Fruit fly (Drosophila melanogaster): ENCODE results near the gene CG14712.
A peak's percentile ranks its signal among the peaks of the same experiment; 100 is the strongest.

Gene CG14712

dm6 chr3R:11604654-11605436, 23.7 kb upstream of the CG14712 start (continued):
- TF ChIP-seq Hr78 (GFP tag; optimal IDR thresholded peaks at IDR 0.05), result no peak
- TF ChIP-seq Mrtf (GFP tag; IDR thresholded peaks at IDR 0.05), result no peak
- no peak for TF ChIP-seq HHEX (GFP tag; optimal IDR thresholded peaks at IDR 0.05)
- TF ChIP-seq Oli (tag; optimal IDR thresholded peaks at IDR 0.05), result no peak
- TF ChIP-seq ATbp (GFP tag; optimal IDR thresholded peaks at IDR 0.05), result no peak
- TF ChIP-seq CG34224 (GFP tag; IDR thresholded peaks at IDR 0.05; ENCODE audit: partially characterized antibody), result peak; percentile 84
- no peak for TF ChIP-seq klu (GFP tag; IDR thresholded peaks at IDR 0.05)
- TF ChIP-seq Vsx1 (GFP tag; optimal IDR thresholded peaks at IDR 0.05), result no peak
- no peak for TF ChIP-seq row (GFP tag; IDR thresholded peaks at IDR 0.05)
- TF ChIP-seq Dp (GFP tag; optimal IDR thresholded peaks at IDR 0.05), result no peak
- TF ChIP-seq CG11456 (GFP tag; IDR thresholded peaks at IDR 0.05), result no peak
- TF ChIP-seq Spps (tag; optimal IDR thresholded peaks at IDR 0.05), result no peak
- no peak for TF ChIP-seq luna (GFP tag; optimal IDR thresholded peaks at IDR 0.05)
- no peak for TF ChIP-seq CG5953 (GFP tag; IDR thresholded peaks at IDR 0.05)
- no peak for TF ChIP-seq CG13123 (GFP tag; optimal IDR thresholded peaks at IDR 0.05)
- TF ChIP-seq CG15073 (GFP tag; optimal IDR thresholded peaks at IDR 0.05), result no peak
- TF ChIP-seq Optix (GFP tag; IDR thresholded peaks at IDR 0.05), result no peak
- TF ChIP-seq Stat92E (GFP tag; optimal IDR thresholded peaks at IDR 0.05), result no peak
- peak; percentile 63; the same call in 1 of the 2 replicates for TF ChIP-seq hbn (GFP tag; IDR thresholded peaks at IDR 0.05; ENCODE audit: partially characterized antibody)
- TF ChIP-seq CG13424 (tag; optimal IDR thresholded peaks at IDR 0.05), result no peak
- TF ChIP-seq Abd-B (GFP tag; optimal IDR thresholded peaks at IDR 0.05), result no peak
- no peak for TF ChIP-seq gsb (GFP tag; IDR thresholded peaks at IDR 0.05)
- TF ChIP-seq CG17612 (GFP tag; IDR thresholded peaks at IDR 0.05), result no peak
- no peak for TF ChIP-seq corto (GFP tag; optimal IDR thresholded peaks at IDR 0.05)
- no peak for TF ChIP-seq sim (GFP tag; IDR thresholded peaks at IDR 0.05)
- TF ChIP-seq CG5180 (GFP tag; optimal IDR thresholded peaks at IDR 0.05), result no peak
- no peak for TF ChIP-seq zf30C (GFP tag; optimal IDR thresholded peaks at IDR 0.05)
- TF ChIP-seq slou (GFP tag; optimal IDR thresholded peaks at IDR 0.05), result no peak
- TF ChIP-seq toy (GFP tag; IDR thresholded peaks at IDR 0.05), result no peak
- TF ChIP-seq sens-2 (GFP tag; IDR thresholded peaks at IDR 0.05), result peak; percentile 23; the same call in 1 of the 2 replicates
- no peak for TF ChIP-seq vfl (GFP tag; optimal IDR thresholded peaks at IDR 0.05)
- TF ChIP-seq CG6689 (GFP tag; IDR thresholded peaks at IDR 0.05), result no peak
- TF ChIP-seq H2.0 (GFP tag; IDR thresholded peaks at IDR 0.05), result 0 out of 2 replicates have a peak, but pooled peaks have one; percentile 3
- peak; percentile 50 for TF ChIP-seq CG4360 (GFP tag; IDR thresholded peaks at IDR 0.05)
- TF ChIP-seq CG11695 (GFP tag; IDR thresholded peaks at IDR 0.05), result 0 out of 3 replicates have a peak, but pooled peaks have one; percentile 44
- TF ChIP-seq CG14667 (GFP tag; IDR thresholded peaks at IDR 0.05), result no peak
- TF ChIP-seq CG8281 (tag; optimal IDR thresholded peaks at IDR 0.05), result no peak
- no peak for TF ChIP-seq jing (GFP tag; optimal IDR thresholded peaks at IDR 0.05)
- TF ChIP-seq CG6272 (GFP tag; IDR thresholded peaks at IDR 0.05), result no peak
- TF ChIP-seq nerfin-1 (tag; optimal IDR thresholded peaks at IDR 0.05), result no peak
- no peak for TF ChIP-seq CG13775 (GFP tag; optimal IDR thresholded peaks at IDR 0.05)
- no peak for TF ChIP-seq HLH54F (GFP tag; optimal IDR thresholded peaks at IDR 0.05)
- TF ChIP-seq CG17912 (GFP tag; optimal IDR thresholded peaks at IDR 0.05), result no peak
- TF ChIP-seq maf-S (GFP tag; optimal IDR thresholded peaks at IDR 0.05), result no peak
- TF ChIP-seq CG14441 (GFP tag; IDR thresholded peaks at IDR 0.05), result no peak
- no peak for TF ChIP-seq CG1233 (GFP tag; optimal IDR thresholded peaks at IDR 0.05)
- no peak for TF ChIP-seq CG10979 (tag; optimal IDR thresholded peaks at IDR 0.05)
- no peak for TF ChIP-seq ac (GFP tag; optimal IDR thresholded peaks at IDR 0.05)
- TF ChIP-seq gfzf (GFP tag; optimal IDR thresholded peaks at IDR 0.05), result no peak

Measured in whole organism, embryonic.